Worm (Caenorhabditis elegans): ENCODE data around the gene F58A6.9.

Gene F58A6.9

ce11 chrII:5181497-5181896, 22.8 kb upstream of the F58A6.9 start:
- TF ChIP-seq unc-39 (tag; optimal IDR thresholded peaks at IDR 0.05) (no peak), snpc-4 (tag; optimal IDR thresholded peaks at IDR 0.05) (no peak), F49E8.2 (tag; optimal IDR thresholded peaks at IDR 0.05; ENCODE audit: borderline replicate concordance) (no peak), Y5F2A.4 (GFP tag; optimal IDR thresholded peaks at IDR 0.05) (no peak), ZK546.5 (tag; optimal IDR thresholded peaks at IDR 0.05) (no peak), ztf-11 (tag; optimal IDR thresholded peaks at IDR 0.05) (no peak), daf-19 (GFP tag; conservative IDR thresholded peaks at IDR 0.05) (no peak), ceh-20 (GFP tag; IDR thresholded peaks at IDR 0.05) (peak; percentile 67; the same call in 1 of the 2 replicates), ZK337.2 (GFP tag; IDR thresholded peaks at IDR 0.05) (no peak), daf-12 (tag; optimal IDR thresholded peaks at IDR 0.05) (no peak), nhr-11 (tag; optimal IDR thresholded peaks at IDR 0.05) (peak; percentile 75), arid-1 (GFP tag; conservative IDR thresholded peaks at IDR 0.05) (no peak), ama-1 (optimal IDR thresholded peaks at IDR 0.05) (no peak), daf-8 (GFP tag; IDR thresholded peaks at IDR 0.05) (no peak), nhr-42 (GFP tag; IDR thresholded peaks at IDR 0.05) (no peak), egl-27 (tag; optimal IDR thresholded peaks at IDR 0.05) (no peak), tag-97 (GFP tag; IDR thresholded peaks at IDR 0.05) (no peak), skn-1 (tag; optimal IDR thresholded peaks at IDR 0.05) (no peak), tra-1 (GFP tag; IDR thresholded peaks at IDR 0.05) (peak; percentile 45), pha-4 (GFP tag; IDR thresholded peaks at IDR 0.05) (no peak), pha-4 (tag; optimal IDR thresholded peaks at IDR 0.05) (no peak), lsy-2 (tag; optimal IDR thresholded peaks at IDR 0.05) (peak; percentile 39 to 73), fos-1 (tag; optimal IDR thresholded peaks at IDR 0.05) (no peak), zip-2 (tag; optimal IDR thresholded peaks at IDR 0.05) (no peak), hlh-30 (tag; optimal IDR thresholded peaks at IDR 0.05; ENCODE audit: insufficient read depth) (peak; percentile 94), mes-2 (tag; optimal IDR thresholded peaks at IDR 0.05; ENCODE audit: poor library complexity, severe bottlenecking) (peak; percentile 56), mxl-3 (GFP tag; optimal IDR thresholded peaks at IDR 0.05) (peak; percentile 89), pqm-1 (tag; optimal IDR thresholded peaks at IDR 0.05) (no peak), nhr-102 (tag; optimal IDR thresholded peaks at IDR 0.05) (no peak), nhr-25 (tag; optimal IDR thresholded peaks at IDR 0.05; ENCODE audit: borderline replicate concordance, insufficient read depth) (peak; percentile 70), zip-11 (GFP tag; IDR thresholded peaks at IDR 0.05) (no peak), dve-1 (tag; optimal IDR thresholded peaks at IDR 0.05; ENCODE audit: insufficient read depth) (peak; percentile 56), snpc-1.2 (GFP tag; IDR thresholded peaks at IDR 0.05) (no peak), aha-1 (tag) (peak; percentile 98), dmd-6 (GFP tag; IDR thresholded peaks at IDR 0.05) (peak; percentile 64), unc-130 (GFP tag; optimal IDR thresholded peaks at IDR 0.05) (no peak), duxl-1 (tag; optimal IDR thresholded peaks at IDR 0.05; ENCODE audit: poor library complexity) (no peak), spr-1 (tag; optimal IDR thresholded peaks at IDR 0.05) (peak; percentile 45), zfp-3 (GFP tag; conservative IDR thresholded peaks at IDR 0.05) (0 out of 2 replicates have a peak, but pooled peaks have one; percentile 47), D1046.2 (GFP tag; IDR thresholded peaks at IDR 0.05) (0 out of 2 replicates have a peak, but pooled peaks have one; percentile 4), fkh-10 (GFP tag; optimal IDR thresholded peaks at IDR 0.05) (peak; percentile 55), mdl-1 (tag; optimal IDR thresholded peaks at IDR 0.05) (peak; percentile 72 to 93), Y75B8A.6 (GFP tag; IDR thresholded peaks at IDR 0.05) (no peak), daf-16 (GFP tag; optimal IDR thresholded peaks at IDR 0.05) (no peak), daf-16 (tag; optimal IDR thresholded peaks at IDR 0.05) (peak; percentile 1), ceh-28 (tag; optimal IDR thresholded peaks at IDR 0.05) (no peak), lin-29 (GFP tag; IDR thresholded peaks at IDR 0.05) (no peak), lin-13 (GFP tag; optimal IDR thresholded peaks at IDR 0.05) (peak; percentile 21), Y48G9A.11 (GFP tag; IDR thresholded peaks at IDR 0.05) (no peak), zag-1 (tag; optimal IDR thresholded peaks at IDR 0.05) (no peak), madf-5 (GFP tag; IDR thresholded peaks at IDR 0.05) (no peak), ces-1 (GFP tag; optimal IDR thresholded peaks at IDR 0.05) (peak; percentile 60)
